Worm (Caenorhabditis elegans): ENCODE results near the gene T05A12.3.

The T05A12.3 gene

ce11 chrIV:6903575-6903974 lies 16.1 kb upstream of the T05A12.3 start, which contains the start of gene T22D1.5:
Gene T22D1.5 (plus strand): TSS chrIV:6903950.
- no peak for TF ChIP-seq W03F9.2 (tag; optimal IDR thresholded peaks at IDR 0.05)
- no peak for TF ChIP-seq him-1 (tag; optimal IDR thresholded peaks at IDR 0.05)
- no peak for TF ChIP-seq dao-5 (tag; optimal IDR thresholded peaks at IDR 0.05)

- TF ChIP-seq W03F9.2 (tag; optimal IDR thresholded peaks at IDR 0.05): no peak
- TF ChIP-seq dao-5 (tag; optimal IDR thresholded peaks at IDR 0.05): no peak
Observed at ce11 chrIV:6883342-6883741, 4.1 kb downstream of the T05A12.3 start, which contains the start of gene tre-2. Gene tre-2 (minus strand): TSS chrIV:6883442.

DNA sequence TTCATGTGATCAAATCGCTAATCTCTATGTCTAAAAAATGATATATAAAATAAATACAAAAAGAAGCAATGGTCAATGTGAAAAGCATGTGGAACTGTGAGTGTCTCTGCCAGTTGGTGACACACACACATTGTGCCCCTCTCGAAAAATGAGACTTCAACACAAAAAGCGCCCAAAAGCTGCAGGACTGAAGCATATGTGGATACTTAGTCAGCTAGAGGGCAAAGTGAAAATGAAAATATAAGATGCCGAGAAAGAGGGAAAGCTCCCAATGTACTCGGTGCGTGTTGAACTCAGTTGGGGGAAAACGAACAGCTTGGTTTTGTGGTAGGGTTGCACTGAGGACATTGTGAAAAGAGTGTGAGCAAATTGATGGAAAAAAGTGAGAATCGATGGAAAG lies 6.3 kb downstream of the T05A12.3 start:
- TF ChIP-seq him-1 (tag; optimal IDR thresholded peaks at IDR 0.05): peak; percentile 13
- TF ChIP-seq dao-5 (tag; optimal IDR thresholded peaks at IDR 0.05): no peak
- no peak for TF ChIP-seq W03F9.2 (tag; optimal IDR thresholded peaks at IDR 0.05)

DNA sequence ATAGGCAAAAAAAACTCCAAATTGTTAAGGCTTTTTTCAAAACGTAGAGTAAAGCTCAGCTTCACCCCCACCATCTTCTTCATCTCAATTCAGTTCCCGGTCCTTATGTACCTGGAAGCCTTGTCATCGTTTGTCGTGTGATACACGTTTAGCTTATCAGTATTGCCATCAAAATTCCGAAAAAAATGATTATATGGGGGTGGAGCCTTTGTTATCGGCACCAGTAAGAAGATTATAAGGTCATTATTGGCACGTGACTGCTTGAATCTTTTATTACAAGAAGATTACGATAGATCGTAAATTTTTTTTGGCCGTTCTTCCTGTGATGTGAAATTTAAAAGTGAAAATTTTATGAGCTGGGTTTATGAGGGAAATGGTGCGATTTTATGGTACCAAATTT lies 7.0 kb downstream of the T05A12.3 start:
- TF ChIP-seq dao-5 (tag; optimal IDR thresholded peaks at IDR 0.05) (no peak), W03F9.2 (tag; optimal IDR thresholded peaks at IDR 0.05) (peak; percentile 23), him-1 (tag; optimal IDR thresholded peaks at IDR 0.05) (no peak)

ce11 chrIV:6879666-6880210 lies 7.7 kb downstream of the T05A12.3 start:
- TF ChIP-seq W03F9.2 (tag; optimal IDR thresholded peaks at IDR 0.05): no peak
- no peak for TF ChIP-seq him-1 (tag; optimal IDR thresholded peaks at IDR 0.05)

ce11 chrIV:6878912-6879554 lies 8.4 kb downstream of the T05A12.3 start:
- TF ChIP-seq him-1 (tag; optimal IDR thresholded peaks at IDR 0.05): peak; percentile 70
- TF ChIP-seq W03F9.2 (tag; optimal IDR thresholded peaks at IDR 0.05): no peak

DNA sequence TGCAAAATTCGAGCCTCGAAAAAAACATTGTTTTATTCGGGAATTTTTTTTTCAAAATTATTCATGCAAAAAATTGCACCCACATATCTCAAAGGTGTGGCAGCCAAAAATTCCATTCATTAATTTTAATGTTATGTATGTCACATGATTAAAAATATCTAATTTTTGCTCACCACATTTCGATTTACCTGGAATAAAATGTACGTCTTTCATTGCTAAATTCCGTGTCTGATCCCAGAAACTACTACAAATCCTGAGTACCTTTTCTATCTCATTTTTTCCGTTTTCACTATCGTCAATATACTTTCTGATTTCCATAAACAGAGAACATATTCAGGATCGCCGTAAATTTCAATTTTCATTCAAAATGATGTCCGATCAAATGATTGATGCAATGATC lies 14.5 kb downstream of the T05A12.3 start, which contains the start of gene srx-19:
srx-19 (plus strand) TSS at position 301 of the 400 bp plus-strand sequence.
- TF ChIP-seq dao-5 (tag; optimal IDR thresholded peaks at IDR 0.05): no peak
- no peak for TF ChIP-seq W03F9.2 (tag; optimal IDR thresholded peaks at IDR 0.05)
- TF ChIP-seq him-1 (tag; optimal IDR thresholded peaks at IDR 0.05): no peak

- no peak for TF ChIP-seq dao-5 (tag; optimal IDR thresholded peaks at IDR 0.05)
- no peak for TF ChIP-seq W03F9.2 (tag; optimal IDR thresholded peaks at IDR 0.05)
- TF ChIP-seq him-1 (tag; optimal IDR thresholded peaks at IDR 0.05): no peak
Observed at ce11 chrIV:6867791-6868190, 19.7 kb downstream of the T05A12.3 start, which contains the start of gene srx-20. Gene srx-20 (plus strand): TSS chrIV:6868091.

- no peak for TF ChIP-seq him-1 (tag; optimal IDR thresholded peaks at IDR 0.05)
Observed at ce11 chrIV:6859270-6859669, 28.2 kb downstream of the T05A12.3 start, which contains the start of gene R13H7.2. Gene R13H7.2 (minus strand): TSS chrIV:6859370.

DNA sequence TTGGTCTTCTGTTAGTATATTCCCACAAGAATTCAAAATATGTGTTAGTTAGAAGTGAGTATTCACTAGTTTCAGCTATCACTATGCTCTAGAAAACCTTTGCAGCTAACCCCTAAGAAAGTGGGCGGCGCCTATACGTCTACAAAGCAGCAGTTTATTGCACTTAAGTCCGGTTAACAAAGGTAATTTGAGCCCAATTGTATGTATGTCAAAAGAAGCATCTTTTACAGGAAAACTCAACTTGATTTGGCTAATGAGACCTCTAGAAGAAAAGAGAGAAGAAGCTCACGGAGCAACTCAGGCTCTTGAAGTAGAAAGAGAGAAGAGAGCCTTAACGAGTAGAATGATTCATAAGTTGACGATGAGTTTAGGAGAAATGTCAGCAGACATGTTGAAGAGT lies 34.7 kb downstream of the T05A12.3 start:
- TF ChIP-seq W03F9.2 (tag; optimal IDR thresholded peaks at IDR 0.05) (no peak), him-1 (tag; optimal IDR thresholded peaks at IDR 0.05) (no peak), dao-5 (tag; optimal IDR thresholded peaks at IDR 0.05) (no peak)

DNA sequence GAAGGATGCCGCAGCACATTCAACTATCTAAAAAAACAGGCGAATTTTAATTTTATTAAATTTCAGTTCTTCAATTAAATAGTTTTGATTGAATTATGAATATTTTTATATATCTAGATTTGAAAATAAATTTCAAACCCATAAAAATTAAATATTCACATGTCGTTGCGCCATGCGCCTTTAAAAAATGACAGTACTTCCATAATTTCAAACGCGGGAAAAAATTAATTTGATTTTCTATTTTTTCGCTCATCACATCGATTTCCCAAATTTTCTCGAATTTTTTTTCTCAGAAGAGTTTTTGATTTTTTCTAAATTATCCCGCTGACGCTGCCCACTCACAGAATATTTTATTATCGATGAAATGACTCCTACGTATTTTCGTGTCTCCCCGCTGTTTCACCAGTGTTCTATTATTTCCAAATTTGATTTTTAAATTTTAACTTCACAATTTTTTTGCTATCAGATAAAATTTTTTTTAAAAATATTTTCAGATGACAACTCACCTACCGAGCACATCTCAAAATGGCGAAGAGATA lies 44.9 kb downstream of the T05A12.3 start, which contains the start of gene lip-1:
lip-1 (plus strand) TSS at position 489 of the 539 bp plus-strand sequence.
- TF ChIP-seq him-1 (tag; optimal IDR thresholded peaks at IDR 0.05): no peak
- no peak for TF ChIP-seq W03F9.2 (tag; optimal IDR thresholded peaks at IDR 0.05)
- TF ChIP-seq dao-5 (tag; optimal IDR thresholded peaks at IDR 0.05): no peak

- TF ChIP-seq dao-5 (tag; optimal IDR thresholded peaks at IDR 0.05) (no peak), W03F9.2 (tag; optimal IDR thresholded peaks at IDR 0.05) (no peak), him-1 (tag; optimal IDR thresholded peaks at IDR 0.05) (no peak)
Observed at ce11 chrIV:6841562-6842282, 45.7 kb downstream of the T05A12.3 start.

DNA sequence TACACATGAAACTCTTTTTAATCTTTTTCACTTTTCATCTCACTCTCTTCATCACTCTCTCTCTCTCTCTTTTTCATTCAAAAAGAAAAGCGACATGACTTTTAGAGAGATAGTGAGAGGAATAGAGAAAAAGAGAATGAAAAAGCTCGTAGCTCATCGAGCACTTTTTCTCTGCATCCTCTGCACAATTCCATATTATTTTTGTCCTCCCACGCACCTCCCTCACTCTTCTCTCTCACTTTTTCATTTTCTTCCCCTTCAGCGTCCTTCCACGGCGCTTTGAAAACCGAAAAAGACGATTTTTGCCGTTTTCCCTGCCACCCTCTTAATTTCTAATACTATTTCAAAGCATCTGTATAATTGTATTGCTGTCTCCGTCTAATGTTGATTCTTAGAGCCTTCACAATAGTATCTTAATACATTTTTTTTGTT lies 48.3 kb downstream of the T05A12.3 start:
- peak; percentile 63 for TF ChIP-seq him-1 (tag; optimal IDR thresholded peaks at IDR 0.05)
- TF ChIP-seq dao-5 (tag; optimal IDR thresholded peaks at IDR 0.05): no peak
- TF ChIP-seq W03F9.2 (tag; optimal IDR thresholded peaks at IDR 0.05): peak; percentile 66

ce11 chrIV:6836769-6837168 lies 50.7 kb downstream of the T05A12.3 start:
- TF ChIP-seq W03F9.2 (tag; optimal IDR thresholded peaks at IDR 0.05) (no peak), him-1 (tag; optimal IDR thresholded peaks at IDR 0.05) (no peak), dao-5 (tag; optimal IDR thresholded peaks at IDR 0.05) (no peak)
